Worm (Caenorhabditis elegans) whole organism, L1 larva: ENCODE measurements around the gene gst-42.
A peak's percentile ranks its signal among the peaks of the same experiment; 100 is the strongest.

ENCODE experiments used
- alr-1 ChIP-seq: fragments of 200-800 bp; sonication (Bioruptor generic); optimal IDR thresholded peaks from 2 replicates; lab custom pipeline; 2018; ENCODE audit warnings: borderline replicate concordance, mild to moderate bottlenecking, missing genetic modification characterization, missing compliant biosample characterization
- efl-3 ChIP-seq: fragments of 200-800 bp; sonication (Bioruptor generic); optimal IDR thresholded peaks from 2 replicates; lab custom pipeline; 2018; ENCODE audit warnings: mild to moderate bottlenecking, missing genetic modification characterization, missing compliant biosample characterization
- irx-1 ChIP-seq: sonication (generic microtip); optimal IDR thresholded peaks from 2 replicates; lab custom pipeline; 2016; ENCODE audit warnings: missing genetic modification characterization, missing compliant biosample characterization
- lin-35 ChIP-seq, 2 experiments: fragments of 150-350 bp; optimal IDR thresholded peaks; 2 replicates each; lab custom pipeline; 2014; ENCODE audit warnings: missing biosample characterization in 2 of 2, missing genetic modification characterization in 2 of 2, missing genetic modification reagents in 2 of 2
- lin-39 ChIP-seq: fragments of 150-350 bp; optimal IDR thresholded peaks from 2 replicates; lab custom pipeline; 2014; ENCODE audit warnings: missing biosample characterization, missing genetic modification reagents, missing genetic modification characterization
- lir-3 ChIP-seq: sonication (generic microtip); optimal IDR thresholded peaks from 2 replicates; lab custom pipeline; 2016; ENCODE audit warnings: mild to moderate bottlenecking, missing genetic modification characterization, moderate library complexity, missing compliant biosample characterization; ENCODE audit not compliant: poor library complexity
- mep-1 ChIP-seq: fragments of 150-350 bp; optimal IDR thresholded peaks from 2 replicates; lab custom pipeline; 2014; ENCODE audit warnings: missing biosample characterization, missing genetic modification characterization
- nhr-237 ChIP-seq: fragments of 150-350 bp; optimal IDR thresholded peaks from 2 replicates; lab custom pipeline; 2014; ENCODE audit warnings: missing biosample characterization, missing genetic modification characterization
- nhr-84 ChIP-seq: sonication (generic microtip); optimal IDR thresholded peaks from 2 replicates; lab custom pipeline; 2017; ENCODE audit warnings: missing biosample characterization, missing genetic modification characterization
- pqm-1 ChIP-seq: sonication (generic microtip); optimal IDR thresholded peaks from 3 replicates; lab custom pipeline; 2017; ENCODE audit warnings: missing biosample characterization, missing genetic modification characterization
- rnt-1 ChIP-seq: sonication (generic microtip); optimal IDR thresholded peaks from 2 replicates; lab custom pipeline; 2016; ENCODE audit warnings: mild to moderate bottlenecking, missing genetic modification characterization, moderate library complexity, missing compliant biosample characterization
- skn-1 ChIP-seq: fragments of 150-350 bp; optimal IDR thresholded peaks from 2 replicates; lab custom pipeline; 2014; ENCODE audit warnings: missing biosample characterization, missing genetic modification characterization
- unc-130 ChIP-seq: fragments of 150-350 bp; optimal IDR thresholded peaks from 2 replicates; lab custom pipeline; 2017; ENCODE audit warnings: missing biosample characterization, missing genetic modification characterization, inconsistent platforms
- unc-62 ChIP-seq: fragments of 150-350 bp; optimal IDR thresholded peaks from 2 replicates; lab custom pipeline; 2014; ENCODE audit warnings: missing biosample characterization, missing genetic modification reagents, missing genetic modification characterization

DNA sequence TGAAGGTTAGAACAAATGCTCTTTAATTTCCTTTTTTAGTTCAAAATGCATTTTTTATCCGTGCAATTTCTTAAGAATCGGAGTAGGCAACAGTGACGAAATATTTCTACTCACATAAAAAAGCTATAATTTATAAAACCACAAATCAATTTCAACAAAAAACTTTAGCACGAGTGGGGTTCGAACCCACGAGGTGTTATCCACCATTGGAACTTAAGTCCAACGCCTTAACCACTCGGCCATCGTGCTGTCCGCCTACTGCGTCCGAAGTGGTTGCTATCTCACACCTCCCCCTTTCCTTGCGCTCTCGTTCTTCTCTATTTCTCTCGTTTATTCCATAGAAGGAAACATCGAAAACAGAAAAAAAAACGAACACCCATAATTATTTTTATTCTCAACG is 29.9 kb upstream of the gst-42 start:
- peak; percentile 7 for TF ChIP-seq irx-1 (tag; lab: Kevin White, UChicago)
- TF ChIP-seq nhr-84 (tag; lab: Kevin White, UChicago) = no peak
- no peak for TF ChIP-seq alr-1 (tag; lab: Kevin White, UChicago)
- TF ChIP-seq unc-62 (GFP tag; lab: Kevin White, UChicago) = no peak
- peak; percentile 46 for TF ChIP-seq skn-1 (tag; lab: Kevin White, UChicago)
- peak; percentile 30 for TF ChIP-seq unc-130 (tag; lab: Kevin White, UChicago)
- no peak for TF ChIP-seq efl-3 (GFP tag; lab: Kevin White, UChicago)
- peak; percentile 57 for TF ChIP-seq mep-1 (tag; lab: Kevin White, UChicago)
- TF ChIP-seq pqm-1 (tag; lab: Kevin White, UChicago) = no peak
- TF ChIP-seq rnt-1 (tag; lab: Kevin White, UChicago) = peak; percentile 26
- TF ChIP-seq nhr-237 (tag; lab: Kevin White, UChicago) = no peak
- peak in 1 of 2 experiments; percentile 27 for TF ChIP-seq lin-35 (GFP tag; optimal IDR thresholded peaks at IDR 0.05; lab: Kevin White, UChicago)
- peak; percentile 46 for TF ChIP-seq lir-3 (tag; lab: Kevin White, UChicago)
- no peak for TF ChIP-seq lin-39 (tag; lab: Kevin White, UChicago)
